Worm (Caenorhabditis elegans): ENCODE data around the gene R11E3.1.

R11E3.1 gene

DNA sequence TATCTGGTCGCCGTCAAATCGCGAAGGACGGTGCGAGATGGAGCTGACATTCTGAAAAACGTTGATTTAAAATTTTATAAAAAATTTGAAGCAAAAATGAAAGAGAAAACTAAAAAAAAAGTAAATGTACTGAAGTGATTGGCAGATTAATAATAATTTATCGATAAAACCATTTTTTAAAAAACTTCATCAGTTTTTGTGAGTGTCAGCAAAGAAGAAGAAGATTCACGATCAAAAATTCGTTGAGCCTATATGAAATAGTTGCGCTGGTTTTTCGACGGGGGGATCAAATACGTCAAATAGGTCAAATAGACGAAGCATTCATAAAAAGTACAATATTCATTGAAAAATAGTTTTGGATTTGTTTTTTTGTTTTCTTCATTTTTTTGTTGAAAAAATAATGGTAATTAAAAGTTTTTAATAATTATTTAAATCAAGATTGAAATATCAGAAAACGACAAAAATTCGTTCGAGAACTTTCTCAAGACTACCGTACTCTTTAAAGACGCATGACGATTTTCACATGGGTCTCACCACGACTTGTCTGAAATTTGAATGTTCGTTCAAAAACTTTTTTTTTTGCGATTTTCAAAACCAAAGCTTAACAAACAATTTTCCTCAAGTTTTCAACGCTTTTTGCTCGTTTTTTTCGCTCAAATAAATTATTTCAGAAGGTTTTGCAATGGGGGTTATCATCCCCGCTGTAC, 29.0 kb upstream of the R11E3.1 start, which contains the start of the genes memi-1 and cyp-31A3:
Gene memi-1, minus strand, starts transcription at position 51 of the 707 bp plus-strand sequence.
Gene cyp-31A3, plus strand, starts transcription at position 672 of the 707 bp plus-strand sequence.
- TF ChIP-seq ceh-16 (tag; optimal IDR thresholded peaks at IDR 0.05) (no peak), nhr-23 (tag; optimal IDR thresholded peaks at IDR 0.05) (no peak), eor-1 (tag; optimal IDR thresholded peaks at IDR 0.05) (no peak), snpc-4 (tag; optimal IDR thresholded peaks at IDR 0.05) (no peak), hmg-11 (tag; optimal IDR thresholded peaks at IDR 0.05) (no peak), nhr-25 (tag; optimal IDR thresholded peaks at IDR 0.05) (no peak), elt-1 (tag; optimal IDR thresholded peaks at IDR 0.05) (no peak), fkh-2 (tag; optimal IDR thresholded peaks at IDR 0.05) (no peak), nhr-67 (tag; optimal IDR thresholded peaks at IDR 0.05) (no peak), unc-62 (GFP tag; optimal IDR thresholded peaks at IDR 0.05) (no peak), lin-15B (tag; optimal IDR thresholded peaks at IDR 0.05) (no peak), zag-1 (tag; optimal IDR thresholded peaks at IDR 0.05) (no peak)

DNA sequence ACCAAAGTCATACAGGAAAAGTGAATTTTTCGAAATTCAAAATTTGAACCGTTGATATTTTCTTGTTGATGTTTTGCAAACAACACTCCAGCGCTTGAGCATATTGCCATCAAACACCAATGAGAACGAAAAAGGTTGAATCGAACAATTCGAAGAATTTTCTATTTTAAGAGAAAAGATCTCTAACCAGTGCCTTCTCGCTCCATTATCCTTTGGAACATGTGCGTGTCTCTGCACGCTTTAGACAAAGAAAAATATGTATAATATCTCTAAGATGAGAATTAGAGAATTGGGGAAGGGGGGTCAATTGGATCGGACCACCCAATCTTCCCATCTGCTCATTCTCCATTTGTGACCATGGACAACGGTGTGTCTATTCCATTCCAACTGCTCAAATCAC, 25.7 kb upstream of the R11E3.1 start, which contains the start of gene Y17G9B.2:
Gene Y17G9B.2, plus strand, starts transcription at position 301 of the 400 bp plus-strand sequence.
- TF ChIP-seq mml-1 (tag; optimal IDR thresholded peaks at IDR 0.05), result no peak
- no peak for TF ChIP-seq R02D3.7 (tag; optimal IDR thresholded peaks at IDR 0.05)
- TF ChIP-seq elt-1 (tag; optimal IDR thresholded peaks at IDR 0.05), result no peak
- no peak for TF ChIP-seq lsy-12 (tag; optimal IDR thresholded peaks at IDR 0.05)
- no peak for TF ChIP-seq pha-4 (tag; optimal IDR thresholded peaks at IDR 0.05)
- no peak for TF ChIP-seq mdl-1 (tag; optimal IDR thresholded peaks at IDR 0.05)
- no peak for TF ChIP-seq fos-1 (tag; optimal IDR thresholded peaks at IDR 0.05)
- TF ChIP-seq hmg-11 (tag; optimal IDR thresholded peaks at IDR 0.05), result no peak
- TF ChIP-seq elt-3 (tag; optimal IDR thresholded peaks at IDR 0.05), result no peak
- TF ChIP-seq nhr-43 (tag; optimal IDR thresholded peaks at IDR 0.05; ENCODE audit: poor library complexity, severe bottlenecking), result no peak
- no peak for TF ChIP-seq eor-1 (tag; optimal IDR thresholded peaks at IDR 0.05)

DNA sequence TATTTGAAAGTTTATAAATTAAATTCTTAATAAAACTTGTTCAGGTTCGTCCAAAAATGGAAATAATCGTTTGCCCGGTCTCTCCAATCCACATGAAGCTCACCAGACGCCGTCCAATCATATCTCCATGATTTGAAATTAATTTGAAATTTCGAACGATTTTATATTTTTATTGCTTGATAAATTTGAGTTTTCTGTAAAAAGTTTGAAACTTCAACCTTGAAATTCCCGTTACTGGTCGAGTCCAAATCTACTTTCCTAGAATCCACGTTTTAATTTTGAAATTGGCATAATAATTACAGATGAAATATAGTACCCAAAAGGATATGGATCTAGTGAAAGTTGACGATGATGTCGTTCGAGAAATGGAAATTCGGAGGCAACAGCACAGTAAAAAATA, 25.1 kb upstream of the R11E3.1 start, which contains the start of gene npp-26:
Gene npp-26, plus strand, starts transcription at position 301 of the 400 bp plus-strand sequence.
- TF ChIP-seq nfya-1 (tag; optimal IDR thresholded peaks at IDR 0.05; ENCODE audit: insufficient read depth) (no peak), nhr-237 (tag; optimal IDR thresholded peaks at IDR 0.05) (no peak), ceh-28 (tag; optimal IDR thresholded peaks at IDR 0.05) (no peak), nhr-67 (tag; optimal IDR thresholded peaks at IDR 0.05) (no peak), lin-39 (tag; optimal IDR thresholded peaks at IDR 0.05) (no peak), ceh-9 (tag; optimal IDR thresholded peaks at IDR 0.05) (no peak), mdl-1 (tag; optimal IDR thresholded peaks at IDR 0.05) (no peak), lin-15B (tag; optimal IDR thresholded peaks at IDR 0.05) (no peak), aly-2 (tag; optimal IDR thresholded peaks at IDR 0.05) (no peak), nhr-25 (tag; optimal IDR thresholded peaks at IDR 0.05) (no peak), ztf-11 (tag; optimal IDR thresholded peaks at IDR 0.05) (no peak), fkh-10 (GFP tag; optimal IDR thresholded peaks at IDR 0.05) (no peak), daf-12 (tag; optimal IDR thresholded peaks at IDR 0.05) (no peak), egl-27 (tag; optimal IDR thresholded peaks at IDR 0.05) (no peak), pqm-1 (tag; optimal IDR thresholded peaks at IDR 0.05) (no peak), R02D3.7 (tag; optimal IDR thresholded peaks at IDR 0.05) (no peak), ZK546.5 (tag; optimal IDR thresholded peaks at IDR 0.05) (no peak), fos-1 (tag; optimal IDR thresholded peaks at IDR 0.05) (no peak), unc-62 (GFP tag; optimal IDR thresholded peaks at IDR 0.05) (no peak)

DNA sequence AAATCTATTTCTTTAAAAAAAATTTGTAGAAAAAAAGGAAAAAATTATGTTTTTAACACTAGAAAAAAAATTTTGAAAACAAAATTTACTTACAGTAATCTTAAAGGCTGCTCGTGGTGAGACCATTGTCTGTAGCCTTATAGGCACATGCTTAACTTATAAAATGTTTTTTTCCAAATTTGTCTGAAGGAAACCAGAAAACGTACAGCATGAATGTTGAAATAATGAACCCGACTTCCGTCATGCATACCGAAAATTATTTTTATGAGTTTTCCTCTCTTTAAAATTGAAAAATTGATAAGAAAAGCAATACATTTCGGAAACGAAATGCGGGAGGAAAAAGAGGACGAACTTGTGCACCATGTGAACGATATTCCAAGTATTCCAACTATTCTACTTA, 17.8 kb upstream of the R11E3.1 start, which contains the start of gene R11E3.2:
Gene R11E3.2, plus strand, starts transcription at position 301 of the 400 bp plus-strand sequence.
- TF ChIP-seq unc-39 (tag; optimal IDR thresholded peaks at IDR 0.05), result no peak
- no peak for TF ChIP-seq nhr-23 (tag; optimal IDR thresholded peaks at IDR 0.05)
- no peak for TF ChIP-seq daf-12 (tag; optimal IDR thresholded peaks at IDR 0.05)
- no peak for TF ChIP-seq ZK546.5 (tag; optimal IDR thresholded peaks at IDR 0.05)
- TF ChIP-seq nfya-1 (tag; optimal IDR thresholded peaks at IDR 0.05; ENCODE audit: insufficient read depth), result no peak
- TF ChIP-seq ceh-82 (tag; optimal IDR thresholded peaks at IDR 0.05), result no peak
- no peak for TF ChIP-seq fkh-10 (GFP tag; optimal IDR thresholded peaks at IDR 0.05)
- no peak for TF ChIP-seq nhr-77 (tag; optimal IDR thresholded peaks at IDR 0.05)
- TF ChIP-seq nhr-28 (tag; optimal IDR thresholded peaks at IDR 0.05), result no peak

Measured in whole organism, L3 larva.